Comparison of ENCODE assay signal across 3 fruit fly cellular contexts in the genomic region with DNA sequence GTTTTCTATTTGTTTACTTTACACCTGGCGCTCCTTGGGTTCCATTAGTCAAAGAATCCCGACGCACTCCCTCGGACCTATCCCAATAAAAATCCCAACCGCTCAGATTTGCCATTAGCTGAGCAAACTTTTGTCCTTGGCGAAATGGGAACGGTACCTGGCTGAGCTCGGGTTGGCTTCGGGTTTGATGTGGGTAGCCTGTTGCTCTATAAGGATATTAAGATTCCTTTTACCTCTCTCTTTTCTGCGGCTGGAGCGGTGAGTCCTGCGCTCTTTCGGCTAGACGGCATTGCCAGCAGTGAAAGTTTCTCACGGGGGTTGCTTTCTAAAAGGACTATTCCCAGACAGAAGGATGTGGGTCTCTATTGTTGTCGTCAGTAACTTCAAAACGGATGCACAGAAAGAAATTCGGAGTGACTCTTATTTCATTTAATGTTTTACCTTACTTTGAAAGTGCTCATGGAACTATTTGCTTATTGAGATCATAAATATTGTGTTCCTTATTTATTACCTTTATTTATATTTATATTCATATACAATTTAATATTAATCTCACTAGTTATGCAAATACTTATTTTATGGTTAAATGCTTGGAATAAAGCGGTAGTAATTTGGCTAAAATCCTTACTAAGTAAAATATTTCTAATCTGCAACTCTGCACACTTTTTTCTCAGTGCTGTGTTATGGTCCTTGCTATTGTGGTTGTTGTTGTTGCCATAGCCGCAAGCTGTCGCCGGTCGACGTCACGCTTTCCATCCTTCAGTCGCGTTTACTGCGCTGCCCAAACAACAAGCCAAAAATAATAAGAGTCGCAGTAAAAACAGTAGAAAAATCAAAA.
TF ChIP-seq lines count a peak whose summit lies in the region.

CG5910 (plus strand) TSS at position 788 of the 838 bp plus-strand sequence.

TF ChIP-seq in whole organism, embryonic, 481 proteins besides CTCF, POLR2A, EP300 and RAD21 (continued from another document and continues in another):
- TF ChIP-seq CG10979 (tag; optimal IDR thresholded peaks at IDR 0.05; lab: Kevin White, UChicago) (peak; percentile 95), fd102C (GFP tag; optimal IDR thresholded peaks at IDR 0.05; lab: Kevin White, UChicago) (no peak), CG2889 (GFP tag; IDR thresholded peaks at IDR 0.05; lab: Robert Waterston, UW) (0 out of 3 replicates have a peak, but pooled peaks have one; percentile 56), CG6854 (GFP tag; optimal IDR thresholded peaks at IDR 0.05; lab: Kevin White, UChicago) (peak; percentile 89), Abd-B (GFP tag; optimal IDR thresholded peaks at IDR 0.05; lab: Kevin White, UChicago) (peak; percentile 89), sd (tag; optimal IDR thresholded peaks at IDR 0.05; lab: Kevin White, UChicago) (peak; percentile 51), HLH54F (GFP tag; optimal IDR thresholded peaks at IDR 0.05; lab: Kevin White, UChicago) (peak; percentile 21), lmd (GFP tag; IDR thresholded peaks at IDR 0.05; lab: Robert Waterston, UW) (peak; percentile 84), CG13775 (GFP tag; optimal IDR thresholded peaks at IDR 0.05; lab: Kevin White, UChicago) (peak; percentile 88), shn (GFP tag; optimal IDR thresholded peaks at IDR 0.05; lab: Kevin White, UChicago) (no peak), CG30020 (tag; optimal IDR thresholded peaks at IDR 0.05; lab: Kevin White, UChicago) (peak; percentile 70), ara (GFP tag; IDR thresholded peaks at IDR 0.05; lab: Robert Waterston, UW) (0 out of 2 replicates have a peak, but pooled peaks have one; percentile 33), CG31224 (GFP tag; IDR thresholded peaks at IDR 0.05; lab: Robert Waterston, UW) (peak; percentile 66), wor (GFP tag; IDR thresholded peaks at IDR 0.05; lab: Robert Waterston, UW) (peak; percentile 72), E2f1 (GFP tag; IDR thresholded peaks at IDR 0.05; lab: Robert Waterston, UW) (peak; percentile 70), CG9932 (GFP tag; IDR thresholded peaks at IDR 0.05; lab: Robert Waterston, UW) (peak; percentile 65), Side (GFP tag; optimal IDR thresholded peaks at IDR 0.05; lab: Kevin White, UChicago) (no peak), CG4820 (GFP tag; optimal IDR thresholded peaks at IDR 0.05; lab: Kevin White, UChicago) (peak; percentile 79), Six4 (GFP tag; optimal IDR thresholded peaks at IDR 0.05; lab: Kevin White, UChicago) (peak; percentile 84), da (GFP tag; optimal IDR thresholded peaks at IDR 0.05; lab: Kevin White, UChicago) (no peak), CG9876 (GFP tag; optimal IDR thresholded peaks at IDR 0.05; lab: Kevin White, UChicago) (no peak), CG18764 (GFP tag; optimal IDR thresholded peaks at IDR 0.05; lab: Kevin White, UChicago) (peak; percentile 63), CG3281 (GFP tag; optimal IDR thresholded peaks at IDR 0.05; lab: Kevin White, UChicago) (peak; percentile 93), mirr (GFP tag; optimal IDR thresholded peaks at IDR 0.05; lab: Kevin White, UChicago) (peak; percentile 3), inv (GFP tag; IDR thresholded peaks at IDR 0.05; lab: Robert Waterston, UW; ENCODE audit: partially characterized antibody) (no peak), schlank (tag; optimal IDR thresholded peaks at IDR 0.05; lab: Kevin White, UChicago) (peak; percentile 32), CG6813 (GFP tag; optimal IDR thresholded peaks at IDR 0.05; lab: Kevin White, UChicago) (peak; percentile 87), Ravus (GFP tag; IDR thresholded peaks at IDR 0.05; lab: Robert Waterston, UW) (peak; percentile 26; the same call in 1 of the 2 replicates), Lpt (GFP tag; optimal IDR thresholded peaks at IDR 0.05; lab: Kevin White, UChicago) (no peak), CG11560 (tag; IDR thresholded peaks at IDR 0.05; lab: Robert Waterston, UW) (peak; percentile 72; the same call in 2 of the 3 replicates), lab (GFP tag; optimal IDR thresholded peaks at IDR 0.05; lab: Kevin White, UChicago) (no peak), Fer3 (tag; optimal IDR thresholded peaks at IDR 0.05; lab: Kevin White, UChicago) (peak; percentile 84), Bdp1 (GFP tag; optimal IDR thresholded peaks at IDR 0.05; lab: Kevin White, UChicago) (peak; percentile 31), NfI (GFP tag; optimal IDR thresholded peaks at IDR 0.05; lab: Kevin White, UChicago) (peak; percentile 84), CG7271 (tag; optimal IDR thresholded peaks at IDR 0.05; lab: Kevin White, UChicago) (peak; percentile 57), grau (tag; optimal IDR thresholded peaks at IDR 0.05; lab: Kevin White, UChicago) (peak; percentile 93), CG9437 (GFP tag; optimal IDR thresholded peaks at IDR 0.05; lab: Kevin White, UChicago) (peak; percentile 89), CG8359 (GFP tag; optimal IDR thresholded peaks at IDR 0.05; lab: Kevin White, UChicago; ENCODE audit: borderline replicate concordance) (peak; percentile 66), HmgZ (tag; optimal IDR thresholded peaks at IDR 0.05; lab: Kevin White, UChicago) (peak; percentile 87)

TF ChIP-seq in whole organism, prepupa, 60 proteins besides CTCF, POLR2A, EP300 and RAD21 (continued from another document):
- TF ChIP-seq Hr38 (GFP tag; optimal IDR thresholded peaks at IDR 0.05; lab: Kevin White, UChicago), result no peak
- TF ChIP-seq Sox14 (GFP tag; optimal IDR thresholded peaks at IDR 0.05; lab: Kevin White, UChicago), result no peak
- peak; percentile 89 for TF ChIP-seq Eip78C (GFP tag; lab: Kevin White, UChicago)
- peak; percentile 52 for TF ChIP-seq Lpt (GFP tag; optimal IDR thresholded peaks at IDR 0.05; lab: Kevin White, UChicago)
- peak; percentile 44 for TF ChIP-seq fkh (GFP tag; optimal IDR thresholded peaks at IDR 0.05; lab: Kevin White, UChicago)
- TF ChIP-seq cyc (GFP tag; optimal IDR thresholded peaks at IDR 0.05; lab: Kevin White, UChicago), result peak; percentile 53
- TF ChIP-seq CG3919 (GFP tag; optimal IDR thresholded peaks at IDR 0.05; lab: Kevin White, UChicago), result no peak
- no peak for TF ChIP-seq Eip93F (GFP tag; optimal IDR thresholded peaks at IDR 0.05; lab: Kevin White, UChicago)
- TF ChIP-seq Ets96B (tag; optimal IDR thresholded peaks at IDR 0.05; lab: Kevin White, UChicago), result peak; percentile 89
- no peak for TF ChIP-seq dac (GFP tag; optimal IDR thresholded peaks at IDR 0.05; lab: Kevin White, UChicago)
- TF ChIP-seq CG6854 (GFP tag; optimal IDR thresholded peaks at IDR 0.05; lab: Kevin White, UChicago), result peak; percentile 57
- TF ChIP-seq achi (GFP tag; optimal IDR thresholded peaks at IDR 0.05; lab: Kevin White, UChicago), result no peak
- TF ChIP-seq CG4318 (GFP tag; optimal IDR thresholded peaks at IDR 0.05; lab: Kevin White, UChicago), result no peak
- TF ChIP-seq CG32006 (GFP tag; optimal IDR thresholded peaks at IDR 0.05; lab: Kevin White, UChicago), result no peak
- peak; percentile 75 for TF ChIP-seq CG34406 (GFP tag; optimal IDR thresholded peaks at IDR 0.05; lab: Kevin White, UChicago)
- peak; percentile 63 for TF ChIP-seq esn (GFP tag; optimal IDR thresholded peaks at IDR 0.05; lab: Kevin White, UChicago)
- no peak for TF ChIP-seq Sox102F (GFP tag; optimal IDR thresholded peaks at IDR 0.05; lab: Kevin White, UChicago)
- TF ChIP-seq CG11294 (GFP tag; IDR thresholded peaks at IDR 0.05; lab: Robert Waterston, UW), result peak; percentile 18; the same call in 1 of the 2 replicates
- no peak for TF ChIP-seq svp (GFP tag; lab: Kevin White, UChicago)
- no peak for TF ChIP-seq eg (GFP tag; IDR thresholded peaks at IDR 0.05; lab: Robert Waterston, UW)
- no peak for TF ChIP-seq CG10669 (GFP tag; optimal IDR thresholded peaks at IDR 0.05; lab: Kevin White, UChicago)
- TF ChIP-seq CG11902 (GFP tag; optimal IDR thresholded peaks at IDR 0.05; lab: Kevin White, UChicago), result peak; percentile 37
- TF ChIP-seq Eip75B (GFP tag; optimal IDR thresholded peaks at IDR 0.05; lab: Kevin White, UChicago), result no peak
- no peak for TF ChIP-seq CG8632 (GFP tag; optimal IDR thresholded peaks at IDR 0.05; lab: Kevin White, UChicago)
- TF ChIP-seq CG6792 (GFP tag; optimal IDR thresholded peaks at IDR 0.05; lab: Kevin White, UChicago), result no peak
- TF ChIP-seq lz (GFP tag; optimal IDR thresholded peaks at IDR 0.05; lab: Kevin White, UChicago), result peak; percentile 37
- peak; percentile 76 for TF ChIP-seq acj6 (GFP tag; optimal IDR thresholded peaks at IDR 0.05; lab: Kevin White, UChicago)
- TF ChIP-seq Smox (GFP tag; optimal IDR thresholded peaks at IDR 0.05; lab: Kevin White, UChicago), result no peak
- TF ChIP-seq CG8119 (GFP tag; IDR thresholded peaks at IDR 0.05; lab: Robert Waterston, UW), result no peak
- no peak for TF ChIP-seq Hr4 (GFP tag; optimal IDR thresholded peaks at IDR 0.05; lab: Kevin White, UChicago)
- TF ChIP-seq OdsH (GFP tag; optimal IDR thresholded peaks at IDR 0.05; lab: Kevin White, UChicago), result no peak
- TF ChIP-seq salr (GFP tag; optimal IDR thresholded peaks at IDR 0.05; lab: Kevin White, UChicago), result no peak
- TF ChIP-seq Ets21C (GFP tag; optimal IDR thresholded peaks at IDR 0.05; lab: Kevin White, UChicago), result no peak
- no peak for TF ChIP-seq CG10631 (GFP tag; optimal IDR thresholded peaks at IDR 0.05; lab: Kevin White, UChicago)
- no peak for TF ChIP-seq net (GFP tag; optimal IDR thresholded peaks at IDR 0.05; lab: Kevin White, UChicago)
- TF ChIP-seq CG8319 (GFP tag; optimal IDR thresholded peaks at IDR 0.05; lab: Kevin White, UChicago), result no peak
- no peak for TF ChIP-seq Hr39 (GFP tag; optimal IDR thresholded peaks at IDR 0.05; lab: Kevin White, UChicago)
- no peak for TF ChIP-seq spab (GFP tag; optimal IDR thresholded peaks at IDR 0.05; lab: Kevin White, UChicago)
- TF ChIP-seq CG11762 (GFP tag; optimal IDR thresholded peaks at IDR 0.05; lab: Kevin White, UChicago; ENCODE audit: insufficient read depth), result peak; percentile 41
- no peak for TF ChIP-seq pdm3 (GFP tag; optimal IDR thresholded peaks at IDR 0.05; lab: Kevin White, UChicago)
- TF ChIP-seq Met (GFP tag; optimal IDR thresholded peaks at IDR 0.05; lab: Kevin White, UChicago), result no peak
- peak; percentile 82 for TF ChIP-seq dsx (GFP tag; optimal IDR thresholded peaks at IDR 0.05; lab: Kevin White, UChicago; ENCODE audit: poor library complexity, severe bottlenecking)

TF ChIP-seq in whole organism, wandering third instar larva, 38 proteins besides CTCF, POLR2A, EP300 and RAD21 (continued from another document):
- TF ChIP-seq Sp1 (GFP tag; optimal IDR thresholded peaks at IDR 0.05; lab: Kevin White, UChicago) (peak; percentile 85), dmrt93B (GFP tag; optimal IDR thresholded peaks at IDR 0.05; lab: Kevin White, UChicago) (no peak), foxo (GFP tag; optimal IDR thresholded peaks at IDR 0.05; lab: Kevin White, UChicago) (no peak), Jra (GFP tag; optimal IDR thresholded peaks at IDR 0.05; lab: Kevin White, UChicago) (no peak)
